Fruit fly (Drosophila melanogaster): Measurements from ENCODE around the gene Gmppb.

dm6 chr3R:4821098-4821605 is 9.9 kb downstream of the Gmppb start, which contains the start of gene CG14657:
- TF ChIP-seq CG6163 (GFP tag; IDR thresholded peaks at IDR 0.05) (no peak), fd59A (GFP tag; optimal IDR thresholded peaks at IDR 0.05) (no peak), topi (GFP tag; optimal IDR thresholded peaks at IDR 0.05) (no peak), CG4318 (GFP tag; optimal IDR thresholded peaks at IDR 0.05) (no peak), Hr39 (GFP tag; optimal IDR thresholded peaks at IDR 0.05) (no peak)
